Fruit fly (Drosophila melanogaster) whole organism, wandering third instar larva: Measurements from ENCODE around the gene CG18731.
A peak's percentile ranks its signal among the peaks of the same experiment; 100 is the strongest.

Experiments used
- Abd-B ChIP-seq: fragments of >200 bp; optimal IDR thresholded peaks from 2 replicates; lab custom pipeline; 2017; ENCODE audit warnings: missing biosample characterization, missing genetic modification characterization
- CG32264 ChIP-seq: fragments of 200-800 bp; sonication (Bioruptor generic); optimal IDR thresholded peaks from 2 replicates; lab custom pipeline; 2016; ENCODE audit warnings: missing biosample characterization, missing genetic modification characterization
- CG9705 ChIP-seq: fragments of 200-800 bp; sonication (Bioruptor generic); optimal IDR thresholded peaks from 2 replicates; lab custom pipeline; 2018; ENCODE audit warnings: missing biosample characterization, mild to moderate bottlenecking, missing genetic modification characterization
- CrebA ChIP-seq: fragments of 200-800 bp; sonication (Bioruptor generic); optimal IDR thresholded peaks from 2 replicates; lab custom pipeline; 2016; ENCODE audit warnings: missing biosample characterization, mild to moderate bottlenecking, missing genetic modification characterization, borderline replicate concordance
- Dfd ChIP-seq: fragments of >200 bp; optimal IDR thresholded peaks from 2 replicates; lab custom pipeline; 2017; ENCODE audit warnings: missing biosample characterization, missing genetic modification characterization
- Dif ChIP-seq: fragments of 200-275, 200-300 bp; sonication (Bioruptor generic); optimal IDR thresholded peaks from 2 replicates; lab custom pipeline; 2018; ENCODE audit warnings: missing biosample characterization, missing genetic modification characterization; ENCODE audit not compliant: partially characterized antibody
- GATAd ChIP-seq: sonication (Bioruptor generic); optimal IDR thresholded peaks from 2 replicates; lab custom pipeline; 2016; ENCODE audit warnings: missing biosample characterization, missing genetic modification characterization
- HLH106 ChIP-seq: fragments of 200-800 bp; optimal IDR thresholded peaks from 3 replicates; lab custom pipeline; 2019; ENCODE audit warnings: missing biosample characterization, mild to moderate bottlenecking, missing genetic modification characterization, moderate library complexity
- Hnf4 ChIP-seq: fragments of 200-800 bp; sonication (Bioruptor generic); optimal IDR thresholded peaks from 2 replicates; lab custom pipeline; 2016; ENCODE audit warnings: missing biosample characterization, mild to moderate bottlenecking, missing genetic modification characterization
- Hr78 ChIP-seq: fragments of >200 bp; optimal IDR thresholded peaks from 2 replicates; lab custom pipeline; 2017; ENCODE audit warnings: missing biosample characterization, missing genetic modification characterization
- Hr83 ChIP-seq: fragments of 200-300 bp; sonication (Bioruptor generic); optimal IDR thresholded peaks from 2 replicates; lab custom pipeline; 2016; ENCODE audit warnings: missing biosample characterization, mild to moderate bottlenecking, missing genetic modification characterization, moderate library complexity; ENCODE audit not compliant: poor library complexity, severe bottlenecking
- Jra ChIP-seq: sonication (Bioruptor generic); optimal IDR thresholded peaks from 2 replicates; lab custom pipeline; 2016; ENCODE audit warnings: missing biosample characterization, missing genetic modification characterization
- Mio ChIP-seq: sonication (Bioruptor generic); optimal IDR thresholded peaks from 2 replicates; lab custom pipeline; 2016; ENCODE audit warnings: missing biosample characterization, missing genetic modification characterization
- Myc ChIP-seq: fragments of >200 bp; optimal IDR thresholded peaks from 2 replicates; lab custom pipeline; 2017
- N ChIP-seq: fragments of >200 bp; optimal IDR thresholded peaks from 2 replicates; lab custom pipeline; 2018; ENCODE audit warnings: missing biosample characterization, missing external identifiers, missing genetic modification characterization
- OdsH ChIP-seq: fragments of 200-800 bp; sonication (Bioruptor generic); optimal IDR thresholded peaks from 2 replicates; lab custom pipeline; 2016; ENCODE audit warnings: missing biosample characterization, mild to moderate bottlenecking, missing genetic modification characterization
- Rel ChIP-seq, 2 experiments: fragments of 200-800 bp; sonication (Bioruptor generic) in 1 of 2; optimal IDR thresholded peaks; 2 replicates in 1 of 2; 3 replicates in 1 of 2; lab custom pipeline; 2016 to 2019; ENCODE audit warnings: mild to moderate bottlenecking in 2 of 2, missing biosample characterization in 2 of 2, missing genetic modification characterization in 2 of 2, moderate library complexity in 1 of 2
- Sp1 ChIP-seq: fragments of 200-800 bp; sonication (Bioruptor generic); optimal IDR thresholded peaks from 3 replicates; lab custom pipeline; 2019; ENCODE audit warnings: missing biosample characterization, mild to moderate bottlenecking, missing genetic modification characterization, moderate library complexity
- Vsx2 ChIP-seq: fragments of 200-300, 225-300 bp; sonication (Bioruptor generic); optimal IDR thresholded peaks from 2 replicates; lab custom pipeline; 2018; ENCODE audit warnings: missing biosample characterization, missing genetic modification characterization; ENCODE audit not compliant: partially characterized antibody
- br ChIP-seq: fragments of 200-800 bp; sonication (Bioruptor generic); optimal IDR thresholded peaks from 2 replicates; lab custom pipeline; 2016; ENCODE audit warnings: missing biosample characterization, missing genetic modification characterization
- brk ChIP-seq: fragments of 200-800 bp; sonication (Bioruptor generic); optimal IDR thresholded peaks from 2 replicates; lab custom pipeline; 2016; ENCODE audit warnings: missing biosample characterization, mild to moderate bottlenecking, missing genetic modification characterization
- dl ChIP-seq, 2 experiments: fragments of 175-275, 200-275 bp in 1 of 2; fragments of 200-275 bp in 1 of 2; sonication (Bioruptor generic); optimal IDR thresholded peaks; lab custom pipeline; 2018; ENCODE audit warnings: mild to moderate bottlenecking in 2 of 2, missing biosample characterization in 2 of 2, missing genetic modification characterization in 2 of 2, moderate library complexity in 2 of 2; ENCODE audit not compliant: partially characterized antibody in 2 of 2, insufficient read depth in 1 of 2
- dmrt93B ChIP-seq: fragments of 200-800 bp; sonication (Bioruptor generic); optimal IDR thresholded peaks from 2 replicates; lab custom pipeline; 2018; ENCODE audit warnings: missing biosample characterization, mild to moderate bottlenecking, missing genetic modification characterization
- dsf ChIP-seq: sonication (Bioruptor generic); optimal IDR thresholded peaks from 2 replicates; lab custom pipeline; 2016; ENCODE audit warnings: missing biosample characterization, missing genetic modification characterization, borderline replicate concordance
- ey ChIP-seq: fragments of 200-800 bp; sonication (Bioruptor generic); optimal IDR thresholded peaks from 2 replicates; lab custom pipeline; 2016; ENCODE audit warnings: missing biosample characterization, missing genetic modification characterization
- foxo ChIP-seq, 2 experiments: fragments of 200-800 bp; sonication (Bioruptor generic); optimal IDR thresholded peaks; 2 replicates in 1 of 2; 3 replicates in 1 of 2; lab custom pipeline; 2016 to 2017; ENCODE audit warnings: missing biosample characterization in 2 of 2, missing genetic modification characterization in 2 of 2
- fru ChIP-seq: fragments of 200-800 bp; sonication (Bioruptor generic); optimal IDR thresholded peaks from 3 replicates; lab custom pipeline; 2016; ENCODE audit warnings: missing biosample characterization, mild to moderate bottlenecking, missing genetic modification characterization
- h ChIP-seq: fragments of 200-800 bp; sonication (Bioruptor generic); optimal IDR thresholded peaks from 3 replicates; lab custom pipeline; 2016; ENCODE audit warnings: missing biosample characterization, mild to moderate bottlenecking, missing genetic modification characterization
- jim ChIP-seq: fragments of 175-275, 200-325 bp; sonication (Bioruptor generic); optimal IDR thresholded peaks from 2 replicates; lab custom pipeline; 2016; ENCODE audit warnings: missing biosample characterization, mild to moderate bottlenecking, missing genetic modification characterization
- pan ChIP-seq: fragments of >200 bp; optimal IDR thresholded peaks from 2 replicates; lab custom pipeline; 2017
- psq ChIP-seq: fragments of 200-800 bp; sonication (Bioruptor generic); optimal IDR thresholded peaks from 3 replicates; lab custom pipeline; 2017; ENCODE audit warnings: missing biosample characterization, mild to moderate bottlenecking, missing genetic modification characterization, moderate library complexity
- rgr ChIP-seq: fragments of 200-800 bp; sonication (Bioruptor generic); optimal IDR thresholded peaks from 3 replicates; lab custom pipeline; 2016; ENCODE audit warnings: missing biosample characterization, mild to moderate bottlenecking, missing genetic modification characterization
- sage ChIP-seq: fragments of 200-800 bp; sonication (Bioruptor generic); optimal IDR thresholded peaks from 2 replicates; lab custom pipeline; 2016; ENCODE audit warnings: missing biosample characterization, mild to moderate bottlenecking, missing genetic modification characterization
- sv ChIP-seq: fragments of 200-800 bp; sonication (Bioruptor generic); optimal IDR thresholded peaks from 3 replicates; lab custom pipeline; 2016; ENCODE audit warnings: missing biosample characterization, missing genetic modification characterization
- tai ChIP-seq: sonication (Bioruptor generic); optimal IDR thresholded peaks from 2 replicates; lab custom pipeline; 2016; ENCODE audit warnings: missing biosample characterization, missing genetic modification characterization
- usp ChIP-seq: fragments of >200 bp; optimal IDR thresholded peaks from 2 replicates; lab custom pipeline; 2017; ENCODE audit warnings: missing biosample characterization, missing genetic modification characterization
- woc ChIP-seq: sonication (Bioruptor generic); optimal IDR thresholded peaks from 2 replicates; lab custom pipeline; 2016; ENCODE audit warnings: missing biosample characterization, mild to moderate bottlenecking, missing genetic modification characterization

Gene CG18731

dm6 chr3R:29771645-29772089, 46.8 kb downstream of the CG18731 start:
- TF ChIP-seq Rel (GFP tag; optimal IDR thresholded peaks at IDR 0.05; lab: Kevin White, UChicago) (no peak), Rel (tag; optimal IDR thresholded peaks at IDR 0.05; lab: Kevin White, UChicago) (peak; percentile 82), CrebA (GFP tag; lab: Kevin White, UChicago) (peak; percentile 45), Sp1 (GFP tag; lab: Kevin White, UChicago) (no peak), Hr83 (no peak), Hr78 (GFP tag; lab: Kevin White, UChicago) (no peak), brk (no peak)

- no peak for TF ChIP-seq dsf (GFP tag; lab: Kevin White, UChicago)
- TF ChIP-seq CG9705: peak; percentile 47
- no peak for TF ChIP-seq CrebA (GFP tag; lab: Kevin White, UChicago)
- no peak for TF ChIP-seq Rel (GFP tag; optimal IDR thresholded peaks at IDR 0.05; lab: Kevin White, UChicago)
- TF ChIP-seq Rel (tag; optimal IDR thresholded peaks at IDR 0.05; lab: Kevin White, UChicago): no peak
- peak; percentile 72 for TF ChIP-seq woc (GFP tag; lab: Kevin White, UChicago)
- no peak for TF ChIP-seq brk
- TF ChIP-seq Hnf4 (GFP tag; lab: Kevin White, UChicago): no peak
- peak; percentile 91 to 92 for TF ChIP-seq dl (GFP tag; optimal IDR thresholded peaks at IDR 0.05; lab: Kevin White, UChicago; ENCODE audit: insufficient read depth in 1 of 2, partially characterized antibody in 2 of 2)
- TF ChIP-seq Myc (lab: Kevin White, UChicago): peak; percentile 29
- peak; percentile 93 for TF ChIP-seq Dif (GFP tag; lab: Kevin White, UChicago)
- TF ChIP-seq psq: peak; percentile 94
- no peak for TF ChIP-seq h (GFP tag; lab: Kevin White, UChicago)
- TF ChIP-seq Hr83: peak; percentile 55
- TF ChIP-seq foxo (GFP tag; optimal IDR thresholded peaks at IDR 0.05; lab: Kevin White, UChicago): peak in 1 of 2 experiments; percentile 27
- peak; percentile 7 for TF ChIP-seq fru (GFP tag; lab: Kevin White, UChicago)
- peak; percentile 63 for TF ChIP-seq HLH106 (tag; lab: Kevin White, UChicago)
- peak; percentile 70 for TF ChIP-seq dmrt93B (GFP tag; lab: Kevin White, UChicago)
- TF ChIP-seq ey (GFP tag; lab: Kevin White, UChicago): no peak
- no peak for TF ChIP-seq Mio (GFP tag; lab: Kevin White, UChicago)
- TF ChIP-seq br (GFP tag; lab: Kevin White, UChicago): peak; percentile 2
- TF ChIP-seq tai (GFP tag; lab: Kevin White, UChicago): peak; percentile 36
- TF ChIP-seq Jra (GFP tag; lab: Kevin White, UChicago): no peak
- TF ChIP-seq Vsx2: peak; percentile 32
- TF ChIP-seq rgr (GFP tag; lab: Kevin White, UChicago): no peak
- TF ChIP-seq pan (lab: Kevin White, UChicago): no peak
- TF ChIP-seq jim (GFP tag; lab: Kevin White, UChicago): no peak
- TF ChIP-seq CG32264 (GFP tag; lab: Kevin White, UChicago): no peak
These were observed 47.4 kb downstream of the CG18731 start for dm6 chr3R:29772090-29772794.

DNA sequence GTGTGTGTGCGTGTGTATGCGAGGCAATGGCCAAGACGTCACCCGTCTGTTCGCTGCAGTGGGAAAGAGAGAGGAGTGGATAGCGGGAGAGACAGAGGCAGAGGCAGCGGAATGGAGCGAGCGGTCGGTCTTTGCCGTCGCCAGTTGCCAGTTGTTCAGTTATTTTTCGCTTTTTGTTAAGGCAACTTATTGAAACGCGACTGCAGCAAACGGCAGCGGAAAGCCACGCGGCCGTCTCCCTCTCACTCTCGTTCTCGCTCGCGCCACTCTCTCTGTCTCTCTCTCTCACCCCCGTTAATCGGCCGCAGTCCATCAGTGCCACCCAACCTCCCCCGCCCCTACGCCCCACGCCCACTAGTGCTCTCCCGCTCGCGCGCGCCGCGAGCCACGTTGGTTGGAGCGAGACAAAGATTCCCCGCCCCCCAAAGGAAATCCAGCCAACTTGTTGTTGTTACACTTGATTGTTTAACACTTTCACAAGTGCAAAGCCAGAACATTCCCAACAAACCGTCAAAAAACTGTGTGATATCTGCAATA, 48.0 kb downstream of the CG18731 start:
- TF ChIP-seq ey (GFP tag; lab: Kevin White, UChicago) (no peak), CG9705 (no peak), brk (no peak), Vsx2 (peak; percentile 3), Dif (GFP tag; lab: Kevin White, UChicago) (peak; percentile 94), Hnf4 (GFP tag; lab: Kevin White, UChicago) (peak; percentile 43), Rel (GFP tag; optimal IDR thresholded peaks at IDR 0.05; lab: Kevin White, UChicago) (no peak), Rel (tag; optimal IDR thresholded peaks at IDR 0.05; lab: Kevin White, UChicago) (peak; percentile 85), rgr (GFP tag; lab: Kevin White, UChicago) (peak; percentile 20), N (GFP tag; lab: Kevin White, UChicago) (peak; percentile 26), HLH106 (tag; lab: Kevin White, UChicago) (no peak), dsf (GFP tag; lab: Kevin White, UChicago) (no peak), Mio (GFP tag; lab: Kevin White, UChicago) (no peak), dmrt93B (GFP tag; lab: Kevin White, UChicago) (no peak), Hr78 (GFP tag; lab: Kevin White, UChicago) (no peak), sv (no peak), OdsH (GFP tag; lab: Kevin White, UChicago) (peak; percentile 53), pan (lab: Kevin White, UChicago) (no peak), sage (GFP tag; lab: Kevin White, UChicago) (no peak), dl (GFP tag; optimal IDR thresholded peaks at IDR 0.05; lab: Kevin White, UChicago; ENCODE audit: insufficient read depth in 1 of 2, partially characterized antibody in 2 of 2) (peak; percentile 34 to 87), Hr83 (peak; percentile 63), woc (GFP tag; lab: Kevin White, UChicago) (no peak), Dfd (GFP tag; lab: Kevin White, UChicago) (no peak), GATAd (GFP tag; lab: Kevin White, UChicago) (no peak), CrebA (GFP tag; lab: Kevin White, UChicago) (peak; percentile 10), Abd-B (GFP tag; lab: Kevin White, UChicago) (no peak), br (GFP tag; lab: Kevin White, UChicago) (no peak), CG32264 (GFP tag; lab: Kevin White, UChicago) (no peak), Myc (lab: Kevin White, UChicago) (no peak), tai (GFP tag; lab: Kevin White, UChicago) (no peak), Sp1 (GFP tag; lab: Kevin White, UChicago) (peak; percentile 56), usp (GFP tag; lab: Kevin White, UChicago) (no peak), Jra (GFP tag; lab: Kevin White, UChicago) (no peak), foxo (GFP tag; optimal IDR thresholded peaks at IDR 0.05; lab: Kevin White, UChicago) (peak in 1 of 2 experiments; percentile 10), jim (GFP tag; lab: Kevin White, UChicago) (peak; percentile 79), fru (GFP tag; lab: Kevin White, UChicago) (peak; percentile 14)
